Worm (Caenorhabditis elegans) whole organism, L1 larva: ENCODE data around the gene mltn-8.

ENCODE experiments used
- fkh-4 ChIP-seq: sonication (generic microtip); optimal IDR thresholded peaks from 2 replicates; lab custom pipeline; 2016; ENCODE audit warnings: missing compliant biosample characterization, missing genetic modification characterization, borderline replicate concordance
- hlh-17 ChIP-seq: fragments of 200-800 bp; sonication (Bioruptor generic); optimal IDR thresholded peaks from 2 replicates; lab custom pipeline; 2018; ENCODE audit warnings: missing genetic modification characterization, mild to moderate bottlenecking, missing compliant biosample characterization, moderate library complexity, borderline replicate concordance
- lin-35 ChIP-seq, 2 experiments: fragments of 150-350 bp; optimal IDR thresholded peaks; 2 replicates each; lab custom pipeline; 2014; ENCODE audit warnings: missing biosample characterization in 2 of 2, missing genetic modification characterization in 2 of 2, missing genetic modification reagents in 2 of 2
- nhr-11 ChIP-seq: fragments of 150-350 bp; optimal IDR thresholded peaks from 2 replicates; lab custom pipeline; 2014; ENCODE audit warnings: missing biosample characterization, missing genetic modification characterization
- nhr-90 ChIP-seq: sonication (generic microtip); optimal IDR thresholded peaks from 2 replicates; lab custom pipeline; 2016; ENCODE audit warnings: mild to moderate bottlenecking, missing genetic modification characterization, missing compliant biosample characterization; ENCODE audit not compliant: poor library complexity
- pqm-1 ChIP-seq: sonication (generic microtip); optimal IDR thresholded peaks from 3 replicates; lab custom pipeline; 2017; ENCODE audit warnings: missing biosample characterization, missing genetic modification characterization

- TF ChIP-seq nhr-90 (no peak), fkh-4 (no peak), pqm-1 (no peak), hlh-17 (GFP tag; lab: Kevin White, UChicago) (no peak), lin-35 (GFP tag; optimal IDR thresholded peaks at IDR 0.05; lab: Kevin White, UChicago) (no peak), nhr-11 (tag; lab: Kevin White, UChicago) (no peak)
Measured at ce11 chrV:346005-346404, 34.1 kb downstream of the mltn-8 start.
